Fruit fly (Drosophila melanogaster) whole organism, embryonic: ENCODE measurements around the gene Gr97a.

Source experiments
- CG10274 ChIP-seq: fragments of 200-800 bp; sonication (Bioruptor generic); optimal IDR thresholded peaks from 3 replicates; lab custom pipeline; 2017; ENCODE audit warnings: missing biosample characterization, mild to moderate bottlenecking, missing genetic modification characterization
- CG11085 ChIP-seq: fragments of 200-800 bp; sonication (Bioruptor generic); IDR thresholded peaks from 2 replicates; pipeline ENCODE4 v1.3.6; 2022; ENCODE audit warnings: missing biosample characterization, missing genetic modification characterization
- CG11504 ChIP-seq: fragments of 200-800 bp; sonication (Bioruptor generic); optimal IDR thresholded peaks from 3 replicates; lab custom pipeline; 2019; ENCODE audit warnings: missing biosample characterization, mild to moderate bottlenecking, missing genetic modification characterization, moderate library complexity
- CG12104 ChIP-seq: fragments of 200-800 bp; sonication (Bioruptor generic); optimal IDR thresholded peaks from 3 replicates; lab custom pipeline; 2016; ENCODE audit warnings: missing biosample characterization, missing genetic modification characterization
- CG12299 ChIP-seq: fragments of 200-800 bp; sonication (Bioruptor generic); optimal IDR thresholded peaks from 2 replicates; lab custom pipeline; 2018; ENCODE audit warnings: missing biosample characterization, mild to moderate bottlenecking, missing genetic modification characterization
- CG12659 ChIP-seq: fragments of 200-800 bp; sonication (Bioruptor generic); optimal IDR thresholded peaks from 3 replicates; lab custom pipeline; 2017; ENCODE audit warnings: mild to moderate bottlenecking, missing biosample characterization, missing genetic modification reagents, missing genetic modification characterization
- CG13894 ChIP-seq: fragments of 200-800 bp; sonication (Bioruptor generic); optimal IDR thresholded peaks from 3 replicates; lab custom pipeline; 2018; ENCODE audit warnings: missing biosample characterization, mild to moderate bottlenecking, missing genetic modification characterization, moderate library complexity
- CG14014 ChIP-seq: fragments of 200-800 bp; sonication (Bioruptor generic); IDR thresholded peaks from 2 replicates; pipeline ENCODE4 v1.3.6; 2022; ENCODE audit warnings: missing biosample characterization, missing genetic modification characterization
- CG17361 ChIP-seq: fragments of 200-800 bp; sonication (Bioruptor generic); IDR thresholded peaks from 3 replicates; pipeline ENCODE4 v1.3.6; 2022; ENCODE audit warnings: missing biosample characterization, missing genetic modification characterization
- CG17612 ChIP-seq: fragments of 200-800 bp; sonication (Bioruptor generic); IDR thresholded peaks from 2 replicates; pipeline ENCODE4 v1.3.6; 2022; ENCODE audit warnings: missing biosample characterization, missing genetic modification characterization
- CG18619 ChIP-seq: fragments of 200-800 bp; sonication (Bioruptor generic); optimal IDR thresholded peaks from 3 replicates; lab custom pipeline; 2017; ENCODE audit warnings: missing biosample characterization, mild to moderate bottlenecking, missing genetic modification characterization
- CG2712 ChIP-seq: fragments of 200-800 bp; optimal IDR thresholded peaks from 3 replicates; lab custom pipeline; 2019; ENCODE audit warnings: missing biosample characterization, mild to moderate bottlenecking, missing genetic modification characterization, moderate library complexity
- CG2875 ChIP-seq: fragments of 200-800 bp; sonication (Bioruptor generic); optimal IDR thresholded peaks from 2 replicates; lab custom pipeline; 2017; ENCODE audit warnings: missing biosample characterization, mild to moderate bottlenecking, missing genetic modification characterization, missing genetic modification reagents
- CG3281 ChIP-seq: fragments of 200-800 bp; sonication (Bioruptor generic); optimal IDR thresholded peaks from 3 replicates; lab custom pipeline; 2017; ENCODE audit warnings: missing biosample characterization, mild to moderate bottlenecking, missing genetic modification characterization
- CG3995 ChIP-seq: fragments of 200-800 bp; sonication (Bioruptor generic); optimal IDR thresholded peaks from 3 replicates; lab custom pipeline; 2016; ENCODE audit warnings: missing biosample characterization, missing genetic modification characterization
- CG42726 ChIP-seq: fragments of 200-800 bp; sonication (Bioruptor generic); IDR thresholded peaks from 2 replicates; pipeline ENCODE4 v1.3.6; 2022; ENCODE audit warnings: missing biosample characterization, missing genetic modification characterization; ENCODE audit not compliant: partially characterized antibody
- Camta ChIP-seq: fragments of 200-800 bp; sonication (Bioruptor generic); optimal IDR thresholded peaks from 2 replicates; lab custom pipeline; 2016; ENCODE audit warnings: missing biosample characterization, missing genetic modification characterization
- Chrac-16 ChIP-seq: fragments of 200-800 bp; sonication (Bioruptor generic); optimal IDR thresholded peaks from 3 replicates; lab custom pipeline; 2016; ENCODE audit warnings: missing biosample characterization, missing genetic modification characterization
- GATAe ChIP-seq: fragments of 200-800 bp; sonication (Bioruptor generic); conservative IDR thresholded peaks from 2 replicates; pipeline ENCODE4 v1.3.6; 2022; ENCODE audit warnings: missing biosample characterization, missing genetic modification characterization
- HLH54F ChIP-seq: fragments of 200-800 bp; sonication (Bioruptor generic); optimal IDR thresholded peaks from 3 replicates; lab custom pipeline; 2016; ENCODE audit warnings: missing biosample characterization, missing genetic modification characterization
- Hr39 ChIP-seq: fragments of >200 bp; optimal IDR thresholded peaks from 2 replicates; lab custom pipeline; 2017
- Hr78 ChIP-seq, 2 experiments: fragments of 200-800 bp in 1 of 2; fragments of >200 bp in 1 of 2; sonication (Bioruptor generic) in 1 of 2; optimal IDR thresholded peaks; 2 replicates each; lab custom pipeline; 2017 to 2019; ENCODE audit warnings: missing biosample characterization in 2 of 2, missing genetic modification characterization in 2 of 2, mild to moderate bottlenecking in 1 of 2, moderate library complexity in 1 of 2
- Mad ChIP-seq: fragments of 200-800 bp; sonication (Bioruptor generic); optimal IDR thresholded peaks from 2 replicates; lab custom pipeline; 2016; ENCODE audit warnings: missing biosample characterization, missing genetic modification characterization
- Med ChIP-seq: fragments of 200-800 bp; sonication (Bioruptor generic); peaks from one replicate; lab custom pipeline; 2016; ENCODE audit warnings: missing biosample characterization, missing genetic modification characterization, mild to moderate bottlenecking, inconsistent platforms, moderate library complexity
- Meics ChIP-seq: fragments of 200-800 bp; sonication (Bioruptor generic); optimal IDR thresholded peaks from 2 replicates; lab custom pipeline; 2017; ENCODE audit warnings: missing biosample characterization, mild to moderate bottlenecking, missing genetic modification characterization
- NC2β ChIP-seq: fragments of 200-800 bp; sonication (Bioruptor generic); optimal IDR thresholded peaks from 2 replicates; lab custom pipeline; 2016; ENCODE audit warnings: missing biosample characterization, missing genetic modification characterization
- NfI ChIP-seq: fragments of 200-800 bp; sonication (Bioruptor generic); optimal IDR thresholded peaks from 3 replicates; lab custom pipeline; 2018; ENCODE audit warnings: missing biosample characterization, mild to moderate bottlenecking, missing genetic modification characterization, moderate library complexity
- PHDP ChIP-seq: fragments of 200-800 bp; sonication (Bioruptor generic); optimal IDR thresholded peaks from 3 replicates; lab custom pipeline; 2018; ENCODE audit warnings: missing biosample characterization, mild to moderate bottlenecking, missing genetic modification characterization, moderate library complexity
- Poxn ChIP-seq: fragments of 200-800 bp; sonication (Bioruptor generic); IDR thresholded peaks from 2 replicates; pipeline ENCODE4 v1.3.6; 2022; ENCODE audit warnings: missing biosample characterization, missing genetic modification characterization
- Ravus ChIP-seq: fragments of 200-800 bp; sonication (Bioruptor generic); IDR thresholded peaks from 2 replicates; pipeline ENCODE4 v1.3.6; 2022; ENCODE audit warnings: missing biosample characterization, missing genetic modification characterization
- Sox100B ChIP-seq: fragments of 200-800 bp; sonication (Bioruptor generic); optimal IDR thresholded peaks from 3 replicates; lab custom pipeline; 2018; ENCODE audit warnings: missing biosample characterization, mild to moderate bottlenecking, missing genetic modification characterization
- Tbp ChIP-seq: fragments of >200 bp; optimal IDR thresholded peaks from 2 replicates; lab custom pipeline; 2018; ENCODE audit warnings: missing biosample characterization, missing genetic modification characterization
- Xbp1 ChIP-seq: fragments of 200-800 bp; sonication (Bioruptor generic); optimal IDR thresholded peaks from 3 replicates; lab custom pipeline; 2016; ENCODE audit warnings: missing biosample characterization, mild to moderate bottlenecking, missing genetic modification characterization
- ac ChIP-seq: fragments of 200-800 bp; sonication (Bioruptor generic); optimal IDR thresholded peaks from 3 replicates; lab custom pipeline; 2017; ENCODE audit warnings: missing biosample characterization, mild to moderate bottlenecking, missing genetic modification characterization
- bab2 ChIP-seq: fragments of 200-800 bp; sonication (Bioruptor generic); optimal IDR thresholded peaks from 2 replicates; lab custom pipeline; 2016; ENCODE audit warnings: missing biosample characterization, missing genetic modification characterization
- bcd ChIP-seq: fragments of 200-800 bp; sonication (Bioruptor generic); optimal IDR thresholded peaks from 2 replicates; lab custom pipeline; 2017; ENCODE audit warnings: missing biosample characterization, mild to moderate bottlenecking, missing genetic modification characterization
- caup ChIP-seq: fragments of 200-800 bp; sonication (Bioruptor generic); optimal IDR thresholded peaks from 3 replicates; lab custom pipeline; 2017; ENCODE audit warnings: missing biosample characterization, mild to moderate bottlenecking, missing genetic modification characterization, moderate library complexity; ENCODE audit not compliant: severe bottlenecking
- danr ChIP-seq: fragments of 200-800 bp; sonication (Bioruptor generic); IDR thresholded peaks from 2 replicates; pipeline ENCODE4 v1.3.6; 2022; ENCODE audit warnings: missing biosample characterization, missing genetic modification characterization
- exex ChIP-seq: fragments of 200-800 bp; sonication (Bioruptor generic); optimal IDR thresholded peaks from 4 replicates; lab custom pipeline; 2018; ENCODE audit warnings: missing biosample characterization, mild to moderate bottlenecking, missing genetic modification characterization, moderate library complexity
- grau ChIP-seq: fragments of 200-800 bp; optimal IDR thresholded peaks from 3 replicates; lab custom pipeline; 2019; ENCODE audit warnings: missing biosample characterization, mild to moderate bottlenecking, missing genetic modification characterization, moderate library complexity
- grn ChIP-seq: fragments of 200-800 bp; sonication (Bioruptor generic); optimal IDR thresholded peaks from 3 replicates; lab custom pipeline; 2017; ENCODE audit warnings: missing biosample characterization, missing genetic modification characterization
- gsb ChIP-seq: fragments of 200-800 bp; sonication (Bioruptor generic); IDR thresholded peaks from 2 replicates; pipeline ENCODE4 v1.3.6; 2022; ENCODE audit warnings: missing biosample characterization, missing genetic modification characterization
- lab ChIP-seq: fragments of 200-800 bp; sonication (Bioruptor generic); optimal IDR thresholded peaks from 3 replicates; lab custom pipeline; 2017; ENCODE audit warnings: missing biosample characterization, missing genetic modification characterization, mild to moderate bottlenecking, moderate library complexity, missing genetic modification reagents
- lola ChIP-seq, 3 experiments: fragments of >200 bp in 2 of 3; fragments of 200-800 bp in 1 of 3; sonication (Bioruptor generic) in 1 of 3; optimal IDR thresholded peaks; 2 replicates each; lab custom pipeline; 2017 to 2019; ENCODE audit warnings: missing biosample characterization in 3 of 3, missing genetic modification characterization in 3 of 3, mild to moderate bottlenecking in 1 of 3, moderate library complexity in 1 of 3
- repo ChIP-seq: fragments of 200-800 bp; sonication (Bioruptor generic); optimal IDR thresholded peaks from 2 replicates; lab custom pipeline; 2016; ENCODE audit warnings: missing biosample characterization, missing genetic modification characterization
- schlank ChIP-seq: fragments of 200-800 bp; sonication (Bioruptor generic); optimal IDR thresholded peaks from 2 replicates; lab custom pipeline; 2018; ENCODE audit warnings: missing biosample characterization, mild to moderate bottlenecking, missing genetic modification characterization
- sd ChIP-seq: fragments of 200-800 bp; sonication (Bioruptor generic); optimal IDR thresholded peaks from 3 replicates; lab custom pipeline; 2018; ENCODE audit warnings: missing biosample characterization, mild to moderate bottlenecking, missing genetic modification characterization, moderate library complexity
- sens ChIP-seq: fragments of 200-800 bp; sonication (Bioruptor generic); peaks from one replicate; lab custom pipeline; 2016; ENCODE audit warnings: missing biosample characterization, missing genetic modification characterization
- slp2 ChIP-seq: fragments of 200-800 bp; sonication (Bioruptor generic); optimal IDR thresholded peaks from 2 replicates; lab custom pipeline; 2016; ENCODE audit warnings: missing biosample characterization, missing genetic modification characterization
- sob ChIP-seq: fragments of 200-800 bp; sonication (Bioruptor generic); IDR thresholded peaks from 2 replicates; pipeline ENCODE4 v1.3.6; 2022; ENCODE audit warnings: missing biosample characterization, missing genetic modification characterization
- tio ChIP-seq: fragments of 200-800 bp; sonication (Bioruptor generic); optimal IDR thresholded peaks from 2 replicates; lab custom pipeline; 2017; ENCODE audit warnings: missing biosample characterization, missing genetic modification characterization, inconsistent platforms

The Gr97a gene

DNA sequence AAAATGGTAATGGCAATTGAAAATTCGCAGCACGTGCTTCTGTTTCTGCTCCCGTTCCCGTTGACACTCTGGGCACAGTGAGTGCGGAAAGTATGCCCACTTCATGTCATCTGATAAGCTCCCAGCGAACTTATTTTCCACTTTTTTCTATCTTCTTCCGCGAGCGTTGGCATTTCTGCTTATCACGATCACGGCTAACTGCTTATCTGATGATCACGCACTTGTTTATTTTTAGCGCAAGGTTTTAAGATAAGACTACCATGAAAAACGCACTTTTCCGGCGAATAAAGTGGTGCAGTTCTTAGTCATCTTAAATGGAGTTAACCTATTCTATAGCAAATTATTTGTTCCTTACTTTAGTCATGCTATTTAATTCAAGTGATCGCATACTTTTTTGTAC, 28.9 kb downstream of the Gr97a start (continued):
- TF ChIP-seq Xbp1 (GFP tag; lab: Kevin White, UChicago) (peak; percentile 25), bab2 (GFP tag; lab: Kevin White, UChicago) (peak; percentile 48), CG2875 (GFP tag; lab: Kevin White, UChicago) (peak; percentile 20), CG2712 (tag; lab: Kevin White, UChicago) (peak; percentile 53), Meics (GFP tag; lab: Kevin White, UChicago) (peak; percentile 60), lab (peak; percentile 66), CG18619 (GFP tag; lab: Kevin White, UChicago) (peak; percentile 7), CG42726 (GFP tag; lab: Robert Waterston, UW) (no peak), CG12299 (tag; lab: Kevin White, UChicago) (no peak), NfI (peak; percentile 39), lola (GFP tag; optimal IDR thresholded peaks at IDR 0.05; lab: Kevin White, UChicago) (peak in 1 of 3 experiments; percentile 14), Camta (GFP tag; lab: Kevin White, UChicago) (peak; percentile 23), exex (tag; lab: Kevin White, UChicago) (peak; percentile 30), repo (peak; percentile 18), Mad (peak; percentile 25), CG14014 (0 out of 2 replicates have a peak, but pooled peaks have one; percentile 32), Sox100B (GFP tag; lab: Kevin White, UChicago) (peak; percentile 65), HLH54F (peak; percentile 43), caup (GFP tag; lab: Kevin White, UChicago) (peak; percentile 35), danr (GFP tag; lab: Robert Waterston, UW) (no peak), bcd (GFP tag; lab: Kevin White, UChicago) (peak; percentile 19), sob (GFP tag; lab: Robert Waterston, UW) (no peak), schlank (tag; lab: Kevin White, UChicago) (no peak), Tbp (GFP tag; lab: Kevin White, UChicago) (no peak), CG17361 (peak; percentile 75), slp2 (GFP tag; lab: Kevin White, UChicago) (no peak), PHDP (tag; lab: Kevin White, UChicago) (peak; percentile 54), NC2β (peak; percentile 6), CG10274 (GFP tag; lab: Kevin White, UChicago) (peak; percentile 23), Hr39 (lab: Kevin White, UChicago) (no peak), grn (GFP tag; lab: Kevin White, UChicago) (peak; percentile 82), Ravus (GFP tag; lab: Robert Waterston, UW) (no peak), CG13894 (tag; lab: Kevin White, UChicago) (no peak), grau (tag; lab: Kevin White, UChicago) (peak; percentile 60), CG17612 (no peak), Hr78 (GFP tag; optimal IDR thresholded peaks at IDR 0.05; lab: Kevin White, UChicago) (peak in 1 of 2 experiments; percentile 10), CG12659 (GFP tag; lab: Kevin White, UChicago) (peak; percentile 52), ac (no peak), CG12104 (no peak), sens (peak; percentile 83), tio (GFP tag; lab: Kevin White, UChicago) (peak; percentile 51), CG3995 (GFP tag; lab: Kevin White, UChicago) (peak; percentile 12), GATAe (GFP tag; lab: Robert Waterston, UW) (no peak), CG11504 (tag; lab: Kevin White, UChicago) (peak; percentile 78), CG11085 (no peak), Med (GFP tag; lab: Kevin White, UChicago) (peak; percentile 84), gsb (peak; percentile 41; the same call in 1 of the 2 replicates), sd (tag; lab: Kevin White, UChicago) (peak; percentile 16), Poxn (GFP tag; lab: Robert Waterston, UW) (no peak), CG3281 (GFP tag; lab: Kevin White, UChicago) (peak; percentile 48), Chrac-16 (GFP tag; lab: Kevin White, UChicago) (peak; percentile 12)
